Fruit fly (Drosophila melanogaster) whole organism, embryonic: ENCODE data around the gene Cp18.

Experiments
- C15 ChIP-seq: fragments of 200-800 bp; sonication (Bioruptor generic); IDR thresholded peaks from 3 replicates; pipeline ENCODE4 v1.3.6; 2022; ENCODE audit warnings: missing biosample characterization, missing genetic modification characterization
- CG1024 ChIP-seq: fragments of 200-800 bp; sonication (Bioruptor generic); IDR thresholded peaks from 2 replicates; pipeline ENCODE4 v1.3.6; 2022; ENCODE audit warnings: missing biosample characterization, missing genetic modification characterization
- CG10565 ChIP-seq: fragments of 200-800 bp; sonication (Bioruptor generic); optimal IDR thresholded peaks from 3 replicates; lab custom pipeline; 2016; ENCODE audit warnings: missing biosample characterization, mild to moderate bottlenecking, missing genetic modification characterization
- CG11504 ChIP-seq: fragments of 200-800 bp; sonication (Bioruptor generic); optimal IDR thresholded peaks from 3 replicates; lab custom pipeline; 2019; ENCODE audit warnings: missing biosample characterization, mild to moderate bottlenecking, missing genetic modification characterization, moderate library complexity
- CG12236 ChIP-seq: fragments of 200-800 bp; sonication (Bioruptor generic); optimal IDR thresholded peaks from 2 replicates; lab custom pipeline; 2016; ENCODE audit warnings: missing biosample characterization, missing genetic modification characterization
- CG1647 ChIP-seq: fragments of 200-800 bp; sonication (Bioruptor generic); optimal IDR thresholded peaks from 3 replicates; lab custom pipeline; 2016; ENCODE audit warnings: missing biosample characterization, missing genetic modification characterization
- CG16863 ChIP-seq: fragments of 200-800 bp; sonication (Bioruptor generic); optimal IDR thresholded peaks from 3 replicates; lab custom pipeline; 2016; ENCODE audit warnings: missing biosample characterization, missing genetic modification characterization
- CG17802 ChIP-seq: fragments of 200-800 bp; sonication (Bioruptor generic); optimal IDR thresholded peaks from 2 replicates; lab custom pipeline; 2018; ENCODE audit warnings: missing biosample characterization, mild to moderate bottlenecking, missing genetic modification characterization, moderate library complexity
- CG18262 ChIP-seq: fragments of 200-800 bp; optimal IDR thresholded peaks from 3 replicates; lab custom pipeline; 2019; ENCODE audit warnings: missing biosample characterization, mild to moderate bottlenecking, missing genetic modification characterization, moderate library complexity
- CG18476 ChIP-seq: fragments of 200-800 bp; sonication (Bioruptor generic); optimal IDR thresholded peaks from 2 replicates; lab custom pipeline; 2016; ENCODE audit warnings: missing biosample characterization, mild to moderate bottlenecking, missing genetic modification characterization
- CG18599 ChIP-seq: fragments of 200-800 bp; sonication (Bioruptor generic); optimal IDR thresholded peaks from 3 replicates; lab custom pipeline; 2017; ENCODE audit warnings: missing biosample characterization, missing genetic modification characterization, mild to moderate bottlenecking, moderate library complexity, missing genetic modification reagents
- CG31388 ChIP-seq: fragments of 200-800 bp; sonication (Bioruptor generic); optimal IDR thresholded peaks from 2 replicates; lab custom pipeline; 2016; ENCODE audit warnings: missing biosample characterization, missing genetic modification characterization
- CG32532 ChIP-seq: fragments of 200-800 bp; sonication (Bioruptor generic); IDR thresholded peaks from 2 replicates; pipeline ENCODE4 v1.3.6; 2022; ENCODE audit warnings: missing biosample characterization, missing genetic modification characterization
- CG32772 ChIP-seq: fragments of 200-800 bp; sonication (Bioruptor generic); IDR thresholded peaks from 2 replicates; pipeline ENCODE4 v1.3.6; 2022; ENCODE audit warnings: missing biosample characterization, missing genetic modification characterization
- CG3847 ChIP-seq: fragments of 200-800 bp; sonication (Bioruptor generic); IDR thresholded peaks from 2 replicates; pipeline ENCODE4 v1.3.6; 2022; ENCODE audit warnings: missing biosample characterization, missing genetic modification characterization
- CG6765 ChIP-seq: fragments of 200-800 bp; sonication (Bioruptor generic); optimal IDR thresholded peaks from 3 replicates; lab custom pipeline; 2017; ENCODE audit warnings: missing biosample characterization, mild to moderate bottlenecking, missing genetic modification characterization
- CG7357 ChIP-seq: fragments of 200-800 bp; sonication (Bioruptor generic); IDR thresholded peaks from 3 replicates; pipeline ENCODE4 v1.3.6; 2022; ENCODE audit warnings: missing biosample characterization, missing genetic modification characterization
- CG8290 ChIP-seq, 3 experiments: fragments of 200-800 bp; sonication (Bioruptor generic); optimal IDR thresholded peaks; 2 replicates each; lab custom pipeline; 2016 to 2019; ENCODE audit warnings: missing biosample characterization in 3 of 3, missing genetic modification characterization in 3 of 3, mild to moderate bottlenecking in 2 of 3, moderate library complexity in 1 of 3
- D ChIP-seq, 2 experiments: fragments of 200-800 bp in 1 of 2; fragments of >200 bp in 1 of 2; sonication (Bioruptor generic) in 1 of 2; optimal IDR thresholded peaks; 2 replicates in 1 of 2; 3 replicates in 1 of 2; lab custom pipeline; 2017; ENCODE audit warnings: mild to moderate bottlenecking in 1 of 2, missing biosample characterization in 1 of 2, missing genetic modification characterization in 1 of 2, missing genetic modification reagents in 1 of 2
- D19A ChIP-seq: fragments of 200-800 bp; optimal IDR thresholded peaks from 3 replicates; lab custom pipeline; 2019; ENCODE audit warnings: missing biosample characterization, mild to moderate bottlenecking, missing genetic modification characterization, moderate library complexity
- Dip3 ChIP-seq: fragments of 200-800 bp; sonication (Bioruptor generic); optimal IDR thresholded peaks from 3 replicates; lab custom pipeline; 2016; ENCODE audit warnings: missing biosample characterization, missing genetic modification characterization
- Dp ChIP-seq: fragments of 200-800 bp; sonication (Bioruptor generic); optimal IDR thresholded peaks from 2 replicates; lab custom pipeline; 2018; ENCODE audit warnings: missing biosample characterization, mild to moderate bottlenecking, missing genetic modification characterization, moderate library complexity
- Drgx ChIP-seq: fragments of 200-800 bp; sonication (Bioruptor generic); IDR thresholded peaks from 2 replicates; pipeline ENCODE4 v1.3.6; 2022; ENCODE audit warnings: missing biosample characterization, missing genetic modification characterization
- H15 ChIP-seq: fragments of 200-800 bp; sonication (Bioruptor generic); IDR thresholded peaks from 3 replicates; pipeline ENCODE4 v1.3.6; 2022; ENCODE audit warnings: missing biosample characterization, missing genetic modification characterization
- H2.0 ChIP-seq: fragments of 200-800 bp; sonication (Bioruptor generic); IDR thresholded peaks from 2 replicates; pipeline ENCODE4 v1.3.6; 2022; ENCODE audit warnings: missing biosample characterization, missing genetic modification characterization
- HLH4C ChIP-seq: fragments of 200-800 bp; sonication (Bioruptor generic); IDR thresholded peaks from 3 replicates; pipeline ENCODE4 v1.3.6; 2022; ENCODE audit warnings: missing biosample characterization, missing genetic modification characterization; ENCODE audit not compliant: partially characterized antibody
- Hey ChIP-seq: fragments of 200-800 bp; sonication (Bioruptor generic); optimal IDR thresholded peaks from 3 replicates; lab custom pipeline; 2018; ENCODE audit warnings: missing biosample characterization, mild to moderate bottlenecking, missing genetic modification characterization
- Hr39 ChIP-seq: fragments of >200 bp; optimal IDR thresholded peaks from 2 replicates; lab custom pipeline; 2017
- Ptx1 ChIP-seq: fragments of 200-800 bp; sonication (Bioruptor generic); IDR thresholded peaks from 2 replicates; pipeline ENCODE4 v1.3.6; 2022; ENCODE audit warnings: missing biosample characterization, missing genetic modification characterization
- Six4 ChIP-seq: fragments of 200-800 bp; sonication (Bioruptor generic); optimal IDR thresholded peaks from 2 replicates; lab custom pipeline; 2016; ENCODE audit warnings: missing biosample characterization, missing genetic modification characterization
- Sox102F ChIP-seq: fragments of 200-800 bp; sonication (Bioruptor generic); optimal IDR thresholded peaks from 2 replicates; lab custom pipeline; 2018; ENCODE audit warnings: missing biosample characterization, mild to moderate bottlenecking, missing genetic modification characterization, moderate library complexity
- Sry-β ChIP-seq: fragments of 200-800 bp; sonication (Bioruptor generic); optimal IDR thresholded peaks from 2 replicates; lab custom pipeline; 2018; ENCODE audit warnings: missing biosample characterization, mild to moderate bottlenecking, missing genetic modification characterization, moderate library complexity
- az2 ChIP-seq: fragments of 200-800 bp; sonication (Bioruptor generic); optimal IDR thresholded peaks from 3 replicates; lab custom pipeline; 2016; ENCODE audit warnings: missing biosample characterization, missing genetic modification characterization
- bbx ChIP-seq: fragments of 200-800 bp; sonication (Bioruptor generic); IDR thresholded peaks from 2 replicates; pipeline ENCODE4 v1.3.6; 2022; ENCODE audit warnings: missing biosample characterization, missing genetic modification characterization; ENCODE audit not compliant: partially characterized antibody
- cg ChIP-seq: fragments of 200-800 bp; sonication (Bioruptor generic); optimal IDR thresholded peaks from 3 replicates; lab custom pipeline; 2019; ENCODE audit warnings: missing biosample characterization, mild to moderate bottlenecking, missing genetic modification characterization, moderate library complexity
- crc ChIP-seq: fragments of 200-800 bp; sonication (Bioruptor generic); optimal IDR thresholded peaks from 2 replicates; lab custom pipeline; 2016; ENCODE audit warnings: missing biosample characterization, missing genetic modification characterization
- crol ChIP-seq: fragments of 200-800 bp; sonication (Bioruptor generic); IDR thresholded peaks from 2 replicates; pipeline ENCODE4 v1.3.6; 2022; ENCODE audit warnings: missing biosample characterization, missing genetic modification characterization
- da ChIP-seq: fragments of 200-800 bp; sonication (Bioruptor generic); optimal IDR thresholded peaks from 2 replicates; lab custom pipeline; 2016; ENCODE audit warnings: missing biosample characterization, missing genetic modification characterization
- fd102C ChIP-seq: fragments of 200-800 bp; sonication (Bioruptor generic); optimal IDR thresholded peaks from 2 replicates; lab custom pipeline; 2018; ENCODE audit warnings: missing biosample characterization, mild to moderate bottlenecking, missing genetic modification characterization, moderate library complexity
- fd64A ChIP-seq: fragments of 200-800 bp; sonication (Bioruptor generic); optimal IDR thresholded peaks from 3 replicates; lab custom pipeline; 2018; ENCODE audit warnings: missing biosample characterization, mild to moderate bottlenecking, missing genetic modification characterization
- gt ChIP-seq: fragments of 200-800 bp; sonication (Bioruptor generic); IDR thresholded peaks from 2 replicates; pipeline ENCODE4 v1.3.6; 2022; ENCODE audit warnings: missing biosample characterization, missing genetic modification characterization
- insv ChIP-seq, 2 experiments: fragments of 200-800 bp; sonication (Bioruptor generic); optimal IDR thresholded peaks; 3 replicates each; lab custom pipeline; 2016 to 2018; ENCODE audit warnings: missing biosample characterization in 2 of 2, missing genetic modification characterization in 2 of 2
- nom ChIP-seq: fragments of 200-800 bp; sonication (Bioruptor generic); optimal IDR thresholded peaks from 2 replicates; lab custom pipeline; 2017; ENCODE audit warnings: missing biosample characterization, missing genetic modification characterization, mild to moderate bottlenecking, moderate library complexity, missing genetic modification reagents
- pho ChIP-seq: fragments of 200-800 bp; sonication (Bioruptor generic); optimal IDR thresholded peaks from 2 replicates; lab custom pipeline; 2016; ENCODE audit warnings: missing biosample characterization, missing genetic modification characterization
- pros ChIP-seq: fragments of 200-800 bp; sonication (Bioruptor generic); optimal IDR thresholded peaks from 3 replicates; lab custom pipeline; 2019; ENCODE audit warnings: missing biosample characterization, mild to moderate bottlenecking, missing genetic modification characterization, moderate library complexity
- sc ChIP-seq, 3 experiments: fragments of >200 bp in 2 of 3; fragments of 200-800 bp in 1 of 3; sonication (Bioruptor generic) in 1 of 3; optimal IDR thresholded peaks; 2 replicates in 2 of 3; 3 replicates in 1 of 3; lab custom pipeline; 2017; ENCODE audit warnings: mild to moderate bottlenecking in 1 of 3, missing biosample characterization in 1 of 3, missing genetic modification characterization in 1 of 3, missing genetic modification reagents in 1 of 3
- vfl ChIP-seq: fragments of 200-800 bp; sonication (Bioruptor generic); optimal IDR thresholded peaks from 2 replicates; lab custom pipeline; 2016; ENCODE audit warnings: missing biosample characterization, missing genetic modification characterization
- zfh1 ChIP-seq: fragments of 200-800 bp; sonication (Bioruptor generic); IDR thresholded peaks from 3 replicates; pipeline ENCODE4 v1.3.6; 2022; ENCODE audit warnings: missing biosample characterization, missing genetic modification characterization

The Cp18 gene

DNA sequence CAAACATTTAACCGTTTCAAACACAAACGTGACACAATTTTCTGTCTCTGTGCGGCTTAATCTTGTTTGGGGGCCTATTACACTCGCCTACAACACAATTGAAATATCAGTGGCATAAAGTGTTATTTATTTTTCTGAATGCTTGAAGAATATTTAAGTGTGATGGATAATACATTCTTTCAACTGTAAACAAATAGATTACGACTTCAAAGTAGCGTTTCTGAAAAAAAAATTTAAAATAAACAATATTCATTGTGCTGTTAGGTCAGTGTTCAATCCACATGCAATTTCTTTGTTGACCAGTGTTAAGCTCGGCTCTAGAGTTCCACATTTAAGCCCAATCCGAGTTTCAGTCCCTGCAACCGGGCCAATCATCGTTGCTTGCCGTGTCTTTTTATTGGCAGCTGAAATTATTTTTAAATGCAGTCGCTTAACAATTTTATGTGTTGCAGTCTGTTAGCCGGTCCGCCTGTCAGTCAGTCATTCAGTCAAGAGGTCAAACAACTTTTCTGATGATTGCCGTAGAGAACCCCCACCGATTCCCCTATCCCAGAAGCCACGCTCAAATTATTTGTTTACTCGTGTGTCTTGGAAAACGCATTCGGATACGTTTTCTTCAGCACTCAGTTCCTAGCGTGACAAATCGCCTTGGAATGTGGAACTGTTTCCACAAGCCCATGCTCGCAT is 46.5 kb downstream of the Cp18 start (continued):
- TF ChIP-seq H2.0 (GFP tag; lab: Robert Waterston, UW) (peak; percentile 22; the same call in 1 of the 2 replicates), CG17802 (tag; lab: Kevin White, UChicago) (peak; percentile 18), Drgx (GFP tag; lab: Robert Waterston, UW) (peak; percentile 76), H15 (GFP tag; lab: Robert Waterston, UW) (0 out of 3 replicates have a peak, but pooled peaks have one; percentile 54), CG16863 (peak; percentile 62), bbx (GFP tag; lab: Robert Waterston, UW) (no peak), D (optimal IDR thresholded peaks at IDR 0.05; lab: Kevin White, UChicago) (no peak), D (GFP tag; optimal IDR thresholded peaks at IDR 0.05; lab: Kevin White, UChicago) (peak; percentile 62), vfl (GFP tag; lab: Kevin White, UChicago) (no peak), Sox102F (GFP tag; lab: Kevin White, UChicago) (peak; percentile 84), HLH4C (GFP tag; lab: Robert Waterston, UW) (no peak), crol (GFP tag; lab: Robert Waterston, UW) (no peak), Dip3 (GFP tag; lab: Kevin White, UChicago) (peak; percentile 23), D19A (tag; lab: Kevin White, UChicago) (peak; percentile 70), CG18262 (tag; lab: Kevin White, UChicago) (peak; percentile 86), CG11504 (tag; lab: Kevin White, UChicago) (peak; percentile 79), CG31388 (GFP tag; lab: Kevin White, UChicago) (no peak), CG18599 (peak; percentile 24), CG1024 (GFP tag; lab: Robert Waterston, UW) (no peak), gt (GFP tag; lab: Robert Waterston, UW) (no peak), Ptx1 (GFP tag; lab: Robert Waterston, UW) (peak; percentile 72), zfh1 (GFP tag; lab: Robert Waterston, UW) (peak; percentile 54; the same call in 1 of the 3 replicates), CG3847 (GFP tag; lab: Robert Waterston, UW) (peak; percentile 51), CG8290 (GFP tag; optimal IDR thresholded peaks at IDR 0.05; lab: Kevin White, UChicago) (peak; percentile 3), CG8290 (tag; optimal IDR thresholded peaks at IDR 0.05; lab: Kevin White, UChicago) (peak in 1 of 2 experiments; percentile 29), insv (GFP tag; optimal IDR thresholded peaks at IDR 0.05; lab: Kevin White, UChicago) (no peak), CG12236 (GFP tag; lab: Kevin White, UChicago) (peak; percentile 66), Sry-β (GFP tag; lab: Kevin White, UChicago) (no peak), Hr39 (lab: Kevin White, UChicago) (no peak), CG32772 (GFP tag; lab: Robert Waterston, UW) (peak; percentile 53), fd102C (GFP tag; lab: Kevin White, UChicago) (no peak), Six4 (GFP tag; lab: Kevin White, UChicago) (peak; percentile 39), CG7357 (0 out of 3 replicates have a peak, but pooled peaks have one; percentile 32), Hey (no peak), pros (GFP tag; lab: Kevin White, UChicago) (no peak), fd64A (GFP tag; lab: Kevin White, UChicago) (no peak), CG18476 (GFP tag; lab: Kevin White, UChicago) (peak; percentile 17), da (GFP tag; lab: Kevin White, UChicago) (no peak), CG6765 (no peak), cg (GFP tag; lab: Kevin White, UChicago) (no peak), CG10565 (GFP tag; lab: Kevin White, UChicago) (no peak), crc (GFP tag; lab: Kevin White, UChicago) (no peak), pho (GFP tag; lab: Kevin White, UChicago) (no peak), CG1647 (GFP tag; lab: Kevin White, UChicago) (no peak), Dp (no peak), C15 (GFP tag; lab: Robert Waterston, UW) (0 out of 3 replicates have a peak, but pooled peaks have one; percentile 15), sc (optimal IDR thresholded peaks at IDR 0.05; lab: Kevin White, UChicago) (no peak), sc (GFP tag; optimal IDR thresholded peaks at IDR 0.05; lab: Kevin White, UChicago) (peak; percentile 66), nom (GFP tag; lab: Kevin White, UChicago) (peak; percentile 39), CG32532 (GFP tag; lab: Robert Waterston, UW) (0 out of 2 replicates have a peak, but pooled peaks have one; percentile 16), az2 (peak; percentile 72)
